Worm (Caenorhabditis elegans) whole organism, L1 larva: ENCODE data around the gene AH10.2.

Experiments used
- C16A3.4 ChIP-seq: fragments of 150-350 bp; optimal IDR thresholded peaks from 2 replicates; lab custom pipeline; 2014; ENCODE audit warnings: missing biosample characterization, missing genetic modification characterization
- C34B4.2 ChIP-seq: sonication (generic microtip); optimal IDR thresholded peaks from 2 replicates; lab custom pipeline; 2017; ENCODE audit warnings: mild to moderate bottlenecking, missing genetic modification characterization, missing compliant biosample characterization
- aly-2 ChIP-seq: fragments of 150-350 bp; optimal IDR thresholded peaks from 2 replicates; lab custom pipeline; 2014; ENCODE audit warnings: missing biosample characterization, missing genetic modification characterization
- ama-1 ChIP-seq: fragments of 150-350 bp; optimal IDR thresholded peaks from 2 replicates; lab custom pipeline; 2014
- blmp-1 ChIP-seq: fragments of 150-350 bp; optimal IDR thresholded peaks from 2 replicates; lab custom pipeline; 2014; ENCODE audit warnings: missing biosample characterization, missing genetic modification characterization
- ceh-63 ChIP-seq: fragments of 200-800 bp; sonication (Bioruptor generic); optimal IDR thresholded peaks from 2 replicates; lab custom pipeline; 2018; ENCODE audit warnings: mild to moderate bottlenecking, missing genetic modification characterization, missing compliant biosample characterization
- ceh-8 ChIP-seq: fragments of 200-800 bp; sonication (Bioruptor generic); optimal IDR thresholded peaks from 2 replicates; lab custom pipeline; 2018; ENCODE audit warnings: mild to moderate bottlenecking, missing genetic modification characterization, moderate library complexity, missing compliant biosample characterization
- ceh-82 ChIP-seq, 3 experiments: fragments of 150-350 bp in 1 of 3; sonication (generic microtip) in 2 of 3; optimal IDR thresholded peaks; 2 replicates each; lab custom pipeline; 2014 to 2017; ENCODE audit warnings: missing biosample characterization in 3 of 3, missing genetic modification characterization in 3 of 3
- dpl-1 ChIP-seq, 3 experiments: fragments of 150-350 bp in 2 of 3; sonication (generic microtip) in 1 of 3; optimal IDR thresholded peaks; 2 replicates each; lab custom pipeline; 2014 to 2017; ENCODE audit warnings: missing biosample characterization in 3 of 3, missing genetic modification characterization in 3 of 3, missing genetic modification reagents in 3 of 3
- dsc-1 ChIP-seq: sonication (generic microtip); optimal IDR thresholded peaks from 2 replicates; lab custom pipeline; 2016; ENCODE audit warnings: mild to moderate bottlenecking, missing genetic modification characterization, missing compliant biosample characterization
- efl-1 ChIP-seq, 4 experiments: fragments of 150-350 bp; optimal IDR thresholded peaks in 3 of 4; peaks in 1 of 4; 1 replicate in 1 of 4; 2 replicates in 3 of 4; lab custom pipeline; 2014; ENCODE audit warnings: missing biosample characterization in 2 of 4, missing genetic modification characterization in 2 of 4, missing genetic modification reagents in 2 of 4
- efl-3 ChIP-seq: fragments of 200-800 bp; sonication (Bioruptor generic); optimal IDR thresholded peaks from 2 replicates; lab custom pipeline; 2018; ENCODE audit warnings: mild to moderate bottlenecking, missing genetic modification characterization, missing compliant biosample characterization
- elt-2 ChIP-seq: sonication (generic microtip); optimal IDR thresholded peaks from 2 replicates; lab custom pipeline; 2016; ENCODE audit warnings: missing genetic modification characterization, mild to moderate bottlenecking, inconsistent platforms, missing compliant biosample characterization, missing genetic modification reagents
- fkh-10 ChIP-seq: sonication (generic microtip); optimal IDR thresholded peaks from 2 replicates; lab custom pipeline; 2017; ENCODE audit warnings: missing biosample characterization, missing genetic modification reagents, missing genetic modification characterization
- fkh-4 ChIP-seq: sonication (generic microtip); optimal IDR thresholded peaks from 2 replicates; lab custom pipeline; 2016; ENCODE audit warnings: missing compliant biosample characterization, missing genetic modification characterization, borderline replicate concordance
- fkh-8 ChIP-seq: sonication (generic microtip); optimal IDR thresholded peaks from 2 replicates; lab custom pipeline; 2016; ENCODE audit warnings: mild to moderate bottlenecking, missing genetic modification characterization, missing compliant biosample characterization
- fos-1 ChIP-seq: fragments of 150-350 bp; optimal IDR thresholded peaks from 2 replicates; lab custom pipeline; 2014; ENCODE audit warnings: missing biosample characterization, missing genetic modification characterization
- grh-1 ChIP-seq: fragments of 200-800 bp; sonication (Bioruptor generic); IDR thresholded peaks from 2 replicates; pipeline ENCODE4 v1.3.6; 2022; ENCODE audit warnings: missing genetic modification reagents, missing genetic modification characterization, missing compliant biosample characterization
- hlh-17 ChIP-seq: fragments of 200-800 bp; sonication (Bioruptor generic); optimal IDR thresholded peaks from 2 replicates; lab custom pipeline; 2018; ENCODE audit warnings: missing genetic modification characterization, mild to moderate bottlenecking, missing compliant biosample characterization, moderate library complexity, borderline replicate concordance
- hpl-2 ChIP-seq: fragments of 150-350 bp; optimal IDR thresholded peaks from 2 replicates; lab custom pipeline; 2014; ENCODE audit warnings: missing biosample characterization, missing genetic modification reagents, missing genetic modification characterization
- jun-1 ChIP-seq: fragments of 150-350 bp; optimal IDR thresholded peaks from 2 replicates; lab custom pipeline; 2014; ENCODE audit warnings: missing biosample characterization, missing genetic modification reagents, missing genetic modification characterization
- lin-15B ChIP-seq: fragments of 150-350 bp; sonication (generic microtip); optimal IDR thresholded peaks from 3 replicates; lab custom pipeline; 2014; ENCODE audit warnings: missing biosample characterization, missing genetic modification characterization
- lin-35 ChIP-seq, 2 experiments: fragments of 150-350 bp; optimal IDR thresholded peaks; 2 replicates each; lab custom pipeline; 2014; ENCODE audit warnings: missing biosample characterization in 2 of 2, missing genetic modification characterization in 2 of 2, missing genetic modification reagents in 2 of 2
- lir-3 ChIP-seq: sonication (generic microtip); optimal IDR thresholded peaks from 2 replicates; lab custom pipeline; 2016; ENCODE audit warnings: mild to moderate bottlenecking, missing genetic modification characterization, moderate library complexity, missing compliant biosample characterization; ENCODE audit not compliant: poor library complexity
- nhr-11 ChIP-seq: fragments of 150-350 bp; optimal IDR thresholded peaks from 2 replicates; lab custom pipeline; 2014; ENCODE audit warnings: missing biosample characterization, missing genetic modification characterization
- nhr-19 ChIP-seq: fragments of 200-800 bp; sonication (Bioruptor generic); conservative IDR thresholded peaks from 2 replicates; pipeline ENCODE4 v1.3.6; 2022; ENCODE audit warnings: missing genetic modification characterization, missing compliant biosample characterization
- nhr-237 ChIP-seq: fragments of 150-350 bp; optimal IDR thresholded peaks from 2 replicates; lab custom pipeline; 2014; ENCODE audit warnings: missing biosample characterization, missing genetic modification characterization
- nhr-47 ChIP-seq: sonication (generic microtip); optimal IDR thresholded peaks from 2 replicates; lab custom pipeline; 2016; ENCODE audit warnings: mild to moderate bottlenecking, missing genetic modification characterization, moderate library complexity, missing compliant biosample characterization
- nhr-76 ChIP-seq: sonication (generic microtip); optimal IDR thresholded peaks from 2 replicates; lab custom pipeline; 2017; ENCODE audit warnings: missing biosample characterization, missing genetic modification characterization
- nhr-77 ChIP-seq: fragments of 150-350 bp; optimal IDR thresholded peaks from 2 replicates; lab custom pipeline; 2014; ENCODE audit warnings: missing biosample characterization, missing genetic modification characterization
- nhr-85 ChIP-seq: sonication (generic microtip); peaks from one replicate; lab custom pipeline; 2016; ENCODE audit warnings: missing genetic modification characterization, inconsistent platforms, missing compliant biosample characterization
- nhr-90 ChIP-seq: sonication (generic microtip); optimal IDR thresholded peaks from 2 replicates; lab custom pipeline; 2016; ENCODE audit warnings: mild to moderate bottlenecking, missing genetic modification characterization, missing compliant biosample characterization; ENCODE audit not compliant: poor library complexity
- pqm-1 ChIP-seq: sonication (generic microtip); optimal IDR thresholded peaks from 3 replicates; lab custom pipeline; 2017; ENCODE audit warnings: missing biosample characterization, missing genetic modification characterization
- skn-1 ChIP-seq: fragments of 150-350 bp; optimal IDR thresholded peaks from 2 replicates; lab custom pipeline; 2014; ENCODE audit warnings: missing biosample characterization, missing genetic modification characterization
- sptf-1 ChIP-seq: fragments of 150-350 bp; optimal IDR thresholded peaks from 2 replicates; lab custom pipeline; 2014; ENCODE audit warnings: missing biosample characterization, missing genetic modification characterization
- sup-37 ChIP-seq: fragments of 200-800 bp; sonication (Bioruptor generic); optimal IDR thresholded peaks from 2 replicates; lab custom pipeline; 2018; ENCODE audit warnings: mild to moderate bottlenecking, missing genetic modification characterization, missing compliant biosample characterization
- swsn-7 ChIP-seq: sonication (generic microtip); optimal IDR thresholded peaks from 2 replicates; lab custom pipeline; 2016; ENCODE audit warnings: missing genetic modification characterization, missing compliant biosample characterization
- tlp-1 ChIP-seq: fragments of 150-350 bp; optimal IDR thresholded peaks from 2 replicates; lab custom pipeline; 2014; ENCODE audit warnings: missing biosample characterization, missing genetic modification characterization
- unc-30 ChIP-seq: sonication (generic microtip); optimal IDR thresholded peaks from 2 replicates; lab custom pipeline; 2017; ENCODE audit warnings: missing biosample characterization, missing genetic modification characterization
- unc-86 ChIP-seq: sonication (generic microtip); optimal IDR thresholded peaks from 2 replicates; lab custom pipeline; 2016; ENCODE audit warnings: missing genetic modification characterization, missing compliant biosample characterization
- vab-15 ChIP-seq: sonication (generic microtip); optimal IDR thresholded peaks from 2 replicates; lab custom pipeline; 2017; ENCODE audit warnings: missing genotype, mild to moderate bottlenecking, missing genetic modification characterization, missing compliant biosample characterization
- zag-1 ChIP-seq: fragments of 150-350 bp; optimal IDR thresholded peaks from 2 replicates; lab custom pipeline; 2014; ENCODE audit warnings: missing biosample characterization, missing genetic modification characterization
- zip-4 ChIP-seq: fragments of 200-800 bp; sonication (Bioruptor generic); optimal IDR thresholded peaks from 2 replicates; lab custom pipeline; 2018; ENCODE audit warnings: mild to moderate bottlenecking, missing genetic modification characterization, moderate library complexity, missing compliant biosample characterization
- ztf-11 ChIP-seq, 2 experiments: sonication (generic microtip); optimal IDR thresholded peaks; 2 replicates each; lab custom pipeline; 2016 to 2017; ENCODE audit warnings: missing genetic modification characterization in 2 of 2, missing biosample characterization in 1 of 2, missing compliant biosample characterization in 1 of 2
- ztf-4 ChIP-seq: fragments of 150-350 bp; optimal IDR thresholded peaks from 2 replicates; lab custom pipeline; 2014; ENCODE audit warnings: missing biosample characterization, missing genetic modification characterization

The AH10.2 gene

ce11 chrV:14156468-14156867 lies at the start of gene AH10.2:
Gene AH10.2 (plus strand): TSS chrV:14156768.
- TF ChIP-seq hpl-2: no peak
- TF ChIP-seq blmp-1 (tag; lab: Kevin White, UChicago): no peak
- TF ChIP-seq vab-15: no peak
- no peak for TF ChIP-seq C16A3.4 (tag; lab: Kevin White, UChicago)
- TF ChIP-seq jun-1 (tag; lab: Kevin White, UChicago): no peak
- TF ChIP-seq grh-1 (GFP tag; lab: Robert Waterston, UW): no peak
- TF ChIP-seq fos-1 (tag; lab: Kevin White, UChicago): no peak
- no peak for TF ChIP-seq nhr-76 (tag; lab: Kevin White, UChicago)
- TF ChIP-seq nhr-237 (tag; lab: Kevin White, UChicago): no peak

- TF ChIP-seq elt-2 (tag; lab: Kevin White, UChicago): no peak
- no peak for TF ChIP-seq fkh-4 (tag; lab: Kevin White, UChicago)
- no peak for TF ChIP-seq dpl-1 (GFP tag; optimal IDR thresholded peaks at IDR 0.05; lab: Kevin White, UChicago)
- no peak for TF ChIP-seq efl-1 (optimal IDR thresholded peaks at IDR 0.05; lab: Kevin White, UChicago)
- no peak for TF ChIP-seq efl-1 (GFP tag; optimal IDR thresholded peaks at IDR 0.05 in 1 of 2; lab: Kevin White, UChicago)
- no peak for TF ChIP-seq lir-3
- TF ChIP-seq sptf-1: no peak
- no peak for TF ChIP-seq dsc-1 (tag; lab: Kevin White, UChicago)
- no peak for TF ChIP-seq C16A3.4 (tag; lab: Kevin White, UChicago)
- TF ChIP-seq sup-37 (GFP tag; lab: Kevin White, UChicago): no peak
- TF ChIP-seq vab-15: no peak
- TF ChIP-seq zip-4: no peak
- no peak for TF ChIP-seq nhr-47 (tag; lab: Kevin White, UChicago)
- TF ChIP-seq lin-15B (tag; lab: Kevin White, UChicago): no peak
- TF ChIP-seq fkh-8 (tag; lab: Kevin White, UChicago): no peak
- no peak for TF ChIP-seq skn-1
- no peak for TF ChIP-seq ceh-8 (GFP tag; lab: Kevin White, UChicago)
- TF ChIP-seq nhr-19: no peak
- TF ChIP-seq nhr-77 (tag; lab: Kevin White, UChicago): no peak
These were observed 49.1 kb upstream of the AH10.2 start, which contains the start of gene H39E23.3 for ce11 chrV:14107511-14107910. Gene H39E23.3 (plus strand): TSS chrV:14107811.

ce11 chrV:14110042-14110441 lies 46.5 kb upstream of the AH10.2 start, which contains the start of gene H39E23.2:
Gene H39E23.2 (plus strand): TSS chrV:14110342.
- TF ChIP-seq C34B4.2 (no peak), nhr-90 (tag; lab: Kevin White, UChicago) (no peak), dpl-1 (GFP tag; optimal IDR thresholded peaks at IDR 0.05; lab: Kevin White, UChicago) (no peak), ama-1 (no peak), C16A3.4 (tag; lab: Kevin White, UChicago) (no peak), nhr-11 (no peak), unc-30 (tag; lab: Kevin White, UChicago) (no peak), tlp-1 (tag; lab: Kevin White, UChicago) (no peak), zag-1 (tag; lab: Kevin White, UChicago) (no peak), pqm-1 (tag; lab: Kevin White, UChicago) (no peak)
- TF ChIP-seq, all 84 proteins: peak for 0

- TF ChIP-seq nhr-19 (no peak), swsn-7 (tag; lab: Kevin White, UChicago) (no peak), unc-30 (tag; lab: Kevin White, UChicago) (no peak), zag-1 (tag; lab: Kevin White, UChicago) (no peak), hlh-17 (GFP tag; lab: Kevin White, UChicago) (no peak), ztf-4 (tag; lab: Kevin White, UChicago) (no peak), unc-86 (tag; lab: Kevin White, UChicago) (no peak), lin-35 (GFP tag; optimal IDR thresholded peaks at IDR 0.05; lab: Kevin White, UChicago) (no peak), lir-3 (no peak), nhr-85 (no peak), aly-2 (tag; lab: Kevin White, UChicago) (no peak), blmp-1 (tag; lab: Kevin White, UChicago) (no peak), ztf-11 (tag; optimal IDR thresholded peaks at IDR 0.05; lab: Kevin White, UChicago) (no peak), ceh-63 (GFP tag; lab: Kevin White, UChicago) (no peak), fkh-10 (GFP tag; lab: Kevin White, UChicago) (no peak), efl-3 (GFP tag; lab: Kevin White, UChicago) (no peak), skn-1 (no peak), ceh-82 (tag; optimal IDR thresholded peaks at IDR 0.05; lab: Kevin White, UChicago) (no peak)
- TF ChIP-seq, all 84 proteins: peak for 0
These were observed 35.9 kb upstream of the AH10.2 start for ce11 chrV:14120674-14121073.
